In genomic region chr3L:6979387-6980249, dm6 we compare ENCODE assay signal across 3 fruit fly cellular contexts.
TF ChIP-seq lines count a peak whose summit lies in the region.

Gene Galphai (minus strand): TSS chr3L:6980044.

TF ChIP-seq in whole organism, embryonic, 481 proteins besides CTCF, POLR2A, EP300 and RAD21 (continued from another document and continues in another):
- TF ChIP-seq ken (GFP tag; IDR thresholded peaks at IDR 0.05; lab: Robert Waterston, UW), result peak; percentile 59; the same call in 1 of the 3 replicates
- peak; percentile 67 for TF ChIP-seq CG17829 (tag; optimal IDR thresholded peaks at IDR 0.05; lab: Kevin White, UChicago)
- TF ChIP-seq CG1647 (GFP tag; optimal IDR thresholded peaks at IDR 0.05; lab: Kevin White, UChicago), result peak; percentile 19
- peak; percentile 47 for TF ChIP-seq CG17912 (GFP tag; optimal IDR thresholded peaks at IDR 0.05; lab: Kevin White, UChicago)
- peak; percentile 58 for TF ChIP-seq dm (GFP tag; optimal IDR thresholded peaks at IDR 0.05; lab: Kevin White, UChicago)
- TF ChIP-seq Sox102F (GFP tag; optimal IDR thresholded peaks at IDR 0.05; lab: Kevin White, UChicago), result no peak
- TF ChIP-seq grn (GFP tag; optimal IDR thresholded peaks at IDR 0.05; lab: Kevin White, UChicago), result peak; percentile 49
- 0 out of 2 replicates have a peak, but pooled peaks have one; percentile 29 for TF ChIP-seq NFAT (GFP tag; IDR thresholded peaks at IDR 0.05; lab: Robert Waterston, UW)
- TF ChIP-seq gro (GFP tag; optimal IDR thresholded peaks at IDR 0.05; lab: Kevin White, UChicago), result peak; percentile 37
- TF ChIP-seq Mad (GFP tag; optimal IDR thresholded peaks at IDR 0.05; lab: Kevin White, UChicago), result peak; percentile 59
- TF ChIP-seq Jarid2 (GFP tag; optimal IDR thresholded peaks at IDR 0.05; lab: Kevin White, UChicago), result peak; percentile 72
- peak; percentile 8 to 21 for TF ChIP-seq chif (GFP tag; optimal IDR thresholded peaks at IDR 0.05; lab: Kevin White, UChicago)
- TF ChIP-seq hth (optimal IDR thresholded peaks at IDR 0.05; lab: Kevin White, UChicago), result no peak
- TF ChIP-seq CG2199 (GFP tag; IDR thresholded peaks at IDR 0.05; lab: Robert Waterston, UW), result 0 out of 3 replicates have a peak, but pooled peaks have one; percentile 20
- TF ChIP-seq unpg (GFP tag; optimal IDR thresholded peaks at IDR 0.05; lab: Kevin White, UChicago), result no peak
- TF ChIP-seq CG12942 (GFP tag; optimal IDR thresholded peaks at IDR 0.05; lab: Kevin White, UChicago), result peak; percentile 50
- peak; percentile 15 for TF ChIP-seq Spps (tag; optimal IDR thresholded peaks at IDR 0.05; lab: Kevin White, UChicago)
- TF ChIP-seq CG11560 (tag; IDR thresholded peaks at IDR 0.05; lab: Robert Waterston, UW), result peak; percentile 62; the same call in 2 of the 3 replicates
- peak; percentile 38 for TF ChIP-seq pb (GFP tag; optimal IDR thresholded peaks at IDR 0.05; lab: Kevin White, UChicago)
- TF ChIP-seq Hr39 (optimal IDR thresholded peaks at IDR 0.05; lab: Kevin White, UChicago), result no peak
- TF ChIP-seq sim (GFP tag; IDR thresholded peaks at IDR 0.05; lab: Robert Waterston, UW), result 0 out of 2 replicates have a peak, but pooled peaks have one; percentile 16
- TF ChIP-seq bcd (GFP tag; optimal IDR thresholded peaks at IDR 0.05; lab: Kevin White, UChicago), result peak; percentile 1
- peak; percentile 49; the same call in 1 of the 2 replicates for TF ChIP-seq CG10321 (GFP tag; IDR thresholded peaks at IDR 0.05; lab: Robert Waterston, UW)
- no peak for TF ChIP-seq pan (optimal IDR thresholded peaks at IDR 0.05; lab: Kevin White, UChicago)
- TF ChIP-seq pan (GFP tag; optimal IDR thresholded peaks at IDR 0.05 in 1 of 2, IDR thresholded peaks at IDR 0.05 in 1 of 2), result no peak
- peak; percentile 19 for TF ChIP-seq fu2 (GFP tag; optimal IDR thresholded peaks at IDR 0.05; lab: Kevin White, UChicago)
- peak; percentile 76 for TF ChIP-seq CG12659 (GFP tag; optimal IDR thresholded peaks at IDR 0.05; lab: Kevin White, UChicago)
- TF ChIP-seq Mes4 (GFP tag; optimal IDR thresholded peaks at IDR 0.05; lab: Kevin White, UChicago), result peak; percentile 27
- TF ChIP-seq lab (GFP tag; optimal IDR thresholded peaks at IDR 0.05; lab: Kevin White, UChicago), result peak; percentile 55
- TF ChIP-seq D (optimal IDR thresholded peaks at IDR 0.05; lab: Kevin White, UChicago), result peak; percentile 53
- TF ChIP-seq D (GFP tag; optimal IDR thresholded peaks at IDR 0.05; lab: Kevin White, UChicago), result no peak
- TF ChIP-seq CG12155 (GFP tag; optimal IDR thresholded peaks at IDR 0.05; lab: Kevin White, UChicago), result peak; percentile 27
- TF ChIP-seq Doc3 (GFP tag; IDR thresholded peaks at IDR 0.05; lab: Robert Waterston, UW; ENCODE audit: partially characterized antibody), result no peak
- TF ChIP-seq Hr51 (GFP tag; optimal IDR thresholded peaks at IDR 0.05; lab: Kevin White, UChicago), result peak in 1 of 2 experiments; percentile 33
- no peak for TF ChIP-seq Fer2 (tag; optimal IDR thresholded peaks at IDR 0.05; lab: Kevin White, UChicago)
- peak; percentile 87 for TF ChIP-seq CG14710 (tag; optimal IDR thresholded peaks at IDR 0.05; lab: Kevin White, UChicago)
- no peak for TF ChIP-seq Sox100B (GFP tag; optimal IDR thresholded peaks at IDR 0.05; lab: Kevin White, UChicago)
- no peak for TF ChIP-seq CG5245 (GFP tag; optimal IDR thresholded peaks at IDR 0.05; lab: Kevin White, UChicago)
- TF ChIP-seq CG10462 (GFP tag; optimal IDR thresholded peaks at IDR 0.05; lab: Kevin White, UChicago), result no peak
- peak; percentile 92 for TF ChIP-seq CG15514 (GFP tag; optimal IDR thresholded peaks at IDR 0.05; lab: Kevin White, UChicago)
- peak; percentile 64; the same call in 1 of the 2 replicates for TF ChIP-seq Bgb (GFP tag; IDR thresholded peaks at IDR 0.05; lab: Robert Waterston, UW; ENCODE audit: partially characterized antibody)
- TF ChIP-seq al (GFP tag; IDR thresholded peaks at IDR 0.05; lab: Robert Waterston, UW), result 0 out of 2 replicates have a peak, but pooled peaks have one; percentile 4

TF ChIP-seq in whole organism, prepupa, 60 proteins besides CTCF, POLR2A, EP300 and RAD21 (continued from another document):
- TF ChIP-seq CG11762 (GFP tag; optimal IDR thresholded peaks at IDR 0.05; lab: Kevin White, UChicago; ENCODE audit: insufficient read depth) (no peak), CG32006 (GFP tag; optimal IDR thresholded peaks at IDR 0.05; lab: Kevin White, UChicago) (no peak), cyc (GFP tag; optimal IDR thresholded peaks at IDR 0.05; lab: Kevin White, UChicago) (no peak), CG6854 (GFP tag; optimal IDR thresholded peaks at IDR 0.05; lab: Kevin White, UChicago) (peak; percentile 56), CG3919 (GFP tag; optimal IDR thresholded peaks at IDR 0.05; lab: Kevin White, UChicago) (peak; percentile 29)

TF ChIP-seq in whole organism, wandering third instar larva, 38 proteins besides CTCF, POLR2A, EP300 and RAD21 (continued from another document):
- TF ChIP-seq foxo (GFP tag; optimal IDR thresholded peaks at IDR 0.05; lab: Kevin White, UChicago) (peak in 1 of 2 experiments; percentile 16), sage (GFP tag; optimal IDR thresholded peaks at IDR 0.05; lab: Kevin White, UChicago) (no peak), Hr83 (GFP tag; optimal IDR thresholded peaks at IDR 0.05; lab: Kevin White, UChicago; ENCODE audit: poor library complexity, severe bottlenecking) (no peak), Rel (GFP tag; optimal IDR thresholded peaks at IDR 0.05; lab: Kevin White, UChicago) (no peak), Rel (tag; optimal IDR thresholded peaks at IDR 0.05; lab: Kevin White, UChicago) (peak; percentile 95), rgr (GFP tag; optimal IDR thresholded peaks at IDR 0.05; lab: Kevin White, UChicago) (peak; percentile 19), CG32264 (GFP tag; optimal IDR thresholded peaks at IDR 0.05; lab: Kevin White, UChicago) (no peak), usp (GFP tag; optimal IDR thresholded peaks at IDR 0.05; lab: Kevin White, UChicago) (no peak), ey (GFP tag; optimal IDR thresholded peaks at IDR 0.05; lab: Kevin White, UChicago) (no peak), Abd-B (GFP tag; optimal IDR thresholded peaks at IDR 0.05; lab: Kevin White, UChicago) (no peak), pan (optimal IDR thresholded peaks at IDR 0.05; lab: Kevin White, UChicago) (no peak), Hr78 (GFP tag; optimal IDR thresholded peaks at IDR 0.05; lab: Kevin White, UChicago) (no peak)
